Fruit fly (Drosophila melanogaster) whole organism, embryonic: ENCODE measurements around the gene CG34238.

ENCODE experiments used
- ATbp ChIP-seq: fragments of 200-800 bp; sonication (Bioruptor generic); optimal IDR thresholded peaks from 2 replicates; lab custom pipeline; 2017; ENCODE audit warnings: missing biosample characterization, mild to moderate bottlenecking, missing genetic modification characterization, missing genetic modification reagents
- C15 ChIP-seq: fragments of 200-800 bp; sonication (Bioruptor generic); IDR thresholded peaks from 3 replicates; pipeline ENCODE4 v1.3.6; 2022; ENCODE audit warnings: missing biosample characterization, missing genetic modification characterization
- CG10209 ChIP-seq: fragments of 200-800 bp; sonication (Bioruptor generic); optimal IDR thresholded peaks from 3 replicates; lab custom pipeline; 2017; ENCODE audit warnings: missing biosample characterization, mild to moderate bottlenecking, missing genetic modification characterization, missing genetic modification reagents
- CG11456 ChIP-seq: fragments of 200-800 bp; sonication (Bioruptor generic); IDR thresholded peaks from 3 replicates; pipeline ENCODE4 v1.3.6; 2022; ENCODE audit warnings: missing biosample characterization, missing genetic modification characterization
- CG11723 ChIP-seq: fragments of 200-800 bp; sonication (Bioruptor generic); optimal IDR thresholded peaks from 2 replicates; lab custom pipeline; 2017; ENCODE audit warnings: missing biosample characterization, mild to moderate bottlenecking, missing genetic modification characterization
- CG12219 ChIP-seq: fragments of 200-800 bp; sonication (Bioruptor generic); optimal IDR thresholded peaks from 3 replicates; lab custom pipeline; 2018; ENCODE audit warnings: missing biosample characterization, mild to moderate bottlenecking, missing genetic modification characterization
- CG1233 ChIP-seq: fragments of 200-800 bp; sonication (Bioruptor generic); optimal IDR thresholded peaks from 4 replicates; lab custom pipeline; 2018; ENCODE audit warnings: missing biosample characterization, mild to moderate bottlenecking, missing genetic modification characterization
- CG16815 ChIP-seq: fragments of 200-800 bp; sonication (Bioruptor generic); optimal IDR thresholded peaks from 3 replicates; lab custom pipeline; 2017; ENCODE audit warnings: missing biosample characterization, mild to moderate bottlenecking, missing genetic modification characterization
- CG16863 ChIP-seq: fragments of 200-800 bp; sonication (Bioruptor generic); optimal IDR thresholded peaks from 3 replicates; lab custom pipeline; 2016; ENCODE audit warnings: missing biosample characterization, missing genetic modification characterization
- CG17186 ChIP-seq: fragments of 200-800 bp; sonication (Bioruptor generic); optimal IDR thresholded peaks from 3 replicates; lab custom pipeline; 2017; ENCODE audit warnings: missing biosample characterization, missing genetic modification reagents, missing genetic modification characterization
- CG17568 ChIP-seq: fragments of 200-800 bp; sonication (Bioruptor generic); optimal IDR thresholded peaks from 2 replicates; lab custom pipeline; 2018; ENCODE audit warnings: missing biosample characterization, mild to moderate bottlenecking, missing genetic modification characterization, moderate library complexity
- CG17802 ChIP-seq: fragments of 200-800 bp; sonication (Bioruptor generic); optimal IDR thresholded peaks from 2 replicates; lab custom pipeline; 2018; ENCODE audit warnings: missing biosample characterization, mild to moderate bottlenecking, missing genetic modification characterization, moderate library complexity
- CG1792 ChIP-seq: fragments of 200-800 bp; sonication (Bioruptor generic); optimal IDR thresholded peaks from 2 replicates; lab custom pipeline; 2016; ENCODE audit warnings: missing biosample characterization, missing genetic modification characterization
- CG2129 ChIP-seq: fragments of 200-800 bp; sonication (Bioruptor generic); IDR thresholded peaks from 2 replicates; pipeline ENCODE4 v1.3.6; 2022; ENCODE audit warnings: missing biosample characterization, missing genetic modification characterization; ENCODE audit not compliant: partially characterized antibody
- CG31441 ChIP-seq: fragments of 200-800 bp; sonication (Bioruptor generic); IDR thresholded peaks from 2 replicates; pipeline ENCODE4 v1.3.6; 2022; ENCODE audit warnings: missing biosample characterization, missing genetic modification characterization
- CG3847 ChIP-seq: fragments of 200-800 bp; sonication (Bioruptor generic); IDR thresholded peaks from 2 replicates; pipeline ENCODE4 v1.3.6; 2022; ENCODE audit warnings: missing biosample characterization, missing genetic modification characterization
- CG4328 ChIP-seq: fragments of 200-800 bp; sonication (Bioruptor generic); optimal IDR thresholded peaks from 3 replicates; lab custom pipeline; 2017; ENCODE audit warnings: missing biosample characterization, missing genetic modification reagents, missing genetic modification characterization
- CG5953 ChIP-seq: fragments of 200-800 bp; sonication (Bioruptor generic); IDR thresholded peaks from 2 replicates; pipeline ENCODE4 v1.3.6; 2022; ENCODE audit warnings: missing biosample characterization, missing genetic modification characterization
- CG6254 ChIP-seq: fragments of 200-800 bp; sonication (Bioruptor generic); optimal IDR thresholded peaks from 3 replicates; lab custom pipeline; 2017; ENCODE audit warnings: mild to moderate bottlenecking, missing biosample characterization, missing genetic modification reagents, missing genetic modification characterization
- CG7271 ChIP-seq: fragments of 200-800 bp; sonication (Bioruptor generic); optimal IDR thresholded peaks from 2 replicates; lab custom pipeline; 2018; ENCODE audit warnings: missing biosample characterization, mild to moderate bottlenecking, missing genetic modification characterization, moderate library complexity
- CG7357 ChIP-seq: fragments of 200-800 bp; sonication (Bioruptor generic); IDR thresholded peaks from 3 replicates; pipeline ENCODE4 v1.3.6; 2022; ENCODE audit warnings: missing biosample characterization, missing genetic modification characterization
- CG7745 ChIP-seq: fragments of 200-800 bp; sonication (Bioruptor generic); optimal IDR thresholded peaks from 2 replicates; lab custom pipeline; 2018; ENCODE audit warnings: missing biosample characterization, mild to moderate bottlenecking, missing genetic modification characterization, moderate library complexity
- CG7786 ChIP-seq: fragments of 200-800 bp; sonication (Bioruptor generic); optimal IDR thresholded peaks from 2 replicates; lab custom pipeline; 2016; ENCODE audit warnings: missing biosample characterization, missing genetic modification characterization
- CG8290 ChIP-seq, 3 experiments: fragments of 200-800 bp; sonication (Bioruptor generic); optimal IDR thresholded peaks; 2 replicates each; lab custom pipeline; 2016 to 2019; ENCODE audit warnings: missing biosample characterization in 3 of 3, missing genetic modification characterization in 3 of 3, mild to moderate bottlenecking in 2 of 3, moderate library complexity in 1 of 3
- CG8478 ChIP-seq: fragments of >200 bp; optimal IDR thresholded peaks from 2 replicates; lab custom pipeline; 2018
- CG8924 ChIP-seq: fragments of 200-800 bp; optimal IDR thresholded peaks from 3 replicates; lab custom pipeline; 2019; ENCODE audit warnings: missing biosample characterization, mild to moderate bottlenecking, missing genetic modification characterization, moderate library complexity
- CG9437 ChIP-seq: fragments of 200-800 bp; sonication (Bioruptor generic); optimal IDR thresholded peaks from 2 replicates; lab custom pipeline; 2018; ENCODE audit warnings: missing biosample characterization, mild to moderate bottlenecking, missing genetic modification characterization
- D19B ChIP-seq: fragments of 200-800 bp; sonication (Bioruptor generic); optimal IDR thresholded peaks from 2 replicates; lab custom pipeline; 2017; ENCODE audit warnings: missing biosample characterization, mild to moderate bottlenecking, missing genetic modification characterization
- Dip3 ChIP-seq: fragments of 200-800 bp; sonication (Bioruptor generic); optimal IDR thresholded peaks from 3 replicates; lab custom pipeline; 2016; ENCODE audit warnings: missing biosample characterization, missing genetic modification characterization
- ERR ChIP-seq: fragments of 200-800 bp; sonication (Bioruptor generic); optimal IDR thresholded peaks from 2 replicates; lab custom pipeline; 2016; ENCODE audit warnings: missing biosample characterization, missing genetic modification characterization
- Eip74EF ChIP-seq, 2 experiments: fragments of 200-800 bp in 1 of 2; fragments of >200 bp in 1 of 2; sonication (Bioruptor generic) in 1 of 2; optimal IDR thresholded peaks; 2 replicates each; lab custom pipeline; 2017 to 2019; ENCODE audit warnings: missing biosample characterization in 2 of 2, missing genetic modification characterization in 2 of 2, mild to moderate bottlenecking in 1 of 2, moderate library complexity in 1 of 2
- Hr78 ChIP-seq, 2 experiments: fragments of 200-800 bp in 1 of 2; fragments of >200 bp in 1 of 2; sonication (Bioruptor generic) in 1 of 2; optimal IDR thresholded peaks; 2 replicates each; lab custom pipeline; 2017 to 2019; ENCODE audit warnings: missing biosample characterization in 2 of 2, missing genetic modification characterization in 2 of 2, mild to moderate bottlenecking in 1 of 2, moderate library complexity in 1 of 2
- amos ChIP-seq: fragments of 200-800 bp; sonication (Bioruptor generic); IDR thresholded peaks from 2 replicates; pipeline ENCODE4 v1.3.6; 2022; ENCODE audit warnings: missing biosample characterization, missing genetic modification characterization; ENCODE audit not compliant: partially characterized antibody
- cg ChIP-seq: fragments of 200-800 bp; sonication (Bioruptor generic); optimal IDR thresholded peaks from 3 replicates; lab custom pipeline; 2019; ENCODE audit warnings: missing biosample characterization, mild to moderate bottlenecking, missing genetic modification characterization, moderate library complexity
- da ChIP-seq: fragments of 200-800 bp; sonication (Bioruptor generic); optimal IDR thresholded peaks from 2 replicates; lab custom pipeline; 2016; ENCODE audit warnings: missing biosample characterization, missing genetic modification characterization
- en ChIP-seq: fragments of 200-800 bp; sonication (Bioruptor generic); optimal IDR thresholded peaks from 2 replicates; lab custom pipeline; 2016; ENCODE audit warnings: missing biosample characterization, missing genetic modification characterization
- ewg ChIP-seq: fragments of 200-800 bp; sonication (Bioruptor generic); optimal IDR thresholded peaks from 3 replicates; lab custom pipeline; 2017; ENCODE audit warnings: mild to moderate bottlenecking, missing biosample characterization, missing genetic modification reagents, missing genetic modification characterization
- gfzf ChIP-seq: fragments of 200-800 bp; sonication (Bioruptor generic); optimal IDR thresholded peaks from 2 replicates; lab custom pipeline; 2016; ENCODE audit warnings: missing biosample characterization, mild to moderate bottlenecking, missing genetic modification characterization, moderate library complexity
- h ChIP-seq: fragments of >200 bp; optimal IDR thresholded peaks from 2 replicates; lab custom pipeline; 2017
- ham ChIP-seq: fragments of 200-800 bp; sonication (Bioruptor generic); IDR thresholded peaks from 2 replicates; pipeline ENCODE4 v1.3.6; 2022; ENCODE audit warnings: missing biosample characterization, missing genetic modification characterization
- lola ChIP-seq, 3 experiments: fragments of >200 bp in 2 of 3; fragments of 200-800 bp in 1 of 3; sonication (Bioruptor generic) in 1 of 3; optimal IDR thresholded peaks; 2 replicates each; lab custom pipeline; 2017 to 2019; ENCODE audit warnings: missing biosample characterization in 3 of 3, missing genetic modification characterization in 3 of 3, mild to moderate bottlenecking in 1 of 3, moderate library complexity in 1 of 3
- odd ChIP-seq: fragments of 200-800 bp; sonication (Bioruptor generic); optimal IDR thresholded peaks from 2 replicates; lab custom pipeline; 2017; ENCODE audit warnings: missing biosample characterization, mild to moderate bottlenecking, missing genetic modification characterization
- pita ChIP-seq: fragments of 200-800 bp; sonication (Bioruptor generic); optimal IDR thresholded peaks from 2 replicates; lab custom pipeline; 2017; ENCODE audit warnings: missing biosample characterization, mild to moderate bottlenecking, missing genetic modification characterization
- prd ChIP-seq, 3 experiments: fragments of >200 bp in 2 of 3; fragments of 200-800 bp in 1 of 3; sonication (Bioruptor generic) in 1 of 3; optimal IDR thresholded peaks in 2 of 3; IDR thresholded peaks in 1 of 3; 2 replicates in 2 of 3; 3 replicates in 1 of 3; pipeline versions ENCODE4 v1.3.6 to Lab custom; 2017 to 2022; ENCODE audit warnings: missing biosample characterization in 1 of 3, missing genetic modification characterization in 1 of 3
- tna ChIP-seq: fragments of 200-800 bp; sonication (Bioruptor generic); IDR thresholded peaks from 2 replicates; pipeline ENCODE4 v1.3.6; 2022; ENCODE audit warnings: missing biosample characterization, missing genetic modification characterization; ENCODE audit not compliant: partially characterized antibody
- unpg ChIP-seq: fragments of 200-800 bp; sonication (Bioruptor generic); optimal IDR thresholded peaks from 3 replicates; lab custom pipeline; 2018; ENCODE audit warnings: missing biosample characterization, mild to moderate bottlenecking, missing genetic modification characterization, moderate library complexity
- zen2 ChIP-seq: fragments of 200-800 bp; sonication (Bioruptor generic); IDR thresholded peaks from 3 replicates; pipeline ENCODE4 v1.3.6; 2022; ENCODE audit warnings: missing biosample characterization, missing genetic modification characterization; ENCODE audit not compliant: partially characterized antibody
- zf30C ChIP-seq: fragments of 200-800 bp; sonication (Bioruptor generic); optimal IDR thresholded peaks from 3 replicates; lab custom pipeline; 2018; ENCODE audit warnings: missing biosample characterization, mild to moderate bottlenecking, missing genetic modification characterization

CG34238 gene

dm6 chr3L:10659993-10660743, 33.9 kb downstream of the CG34238 start (continued):
- no peak for TF ChIP-seq CG17186 (GFP tag; lab: Kevin White, UChicago)
- no peak for TF ChIP-seq CG4328 (GFP tag; lab: Kevin White, UChicago)
- TF ChIP-seq CG31441 (GFP tag; lab: Robert Waterston, UW), result 0 out of 2 replicates have a peak, but pooled peaks have one; percentile 22
- no peak for TF ChIP-seq CG16863 (GFP tag; lab: Kevin White, UChicago)
- TF ChIP-seq D19B (GFP tag; lab: Kevin White, UChicago), result no peak
- TF ChIP-seq CG7745 (tag; lab: Kevin White, UChicago), result no peak
- TF ChIP-seq ATbp (GFP tag; lab: Kevin White, UChicago), result no peak
- no peak for TF ChIP-seq CG8290 (GFP tag; optimal IDR thresholded peaks at IDR 0.05; lab: Kevin White, UChicago)
- TF ChIP-seq CG8290 (tag; optimal IDR thresholded peaks at IDR 0.05; lab: Kevin White, UChicago), result peak in 1 of 2 experiments; percentile 4
- TF ChIP-seq tna (GFP tag; lab: Robert Waterston, UW), result no peak
- no peak for TF ChIP-seq CG1233
- no peak for TF ChIP-seq h (lab: Kevin White, UChicago)
- TF ChIP-seq cg (GFP tag; lab: Kevin White, UChicago), result peak; percentile 62
- TF ChIP-seq zen2 (GFP tag; lab: Robert Waterston, UW), result no peak
- TF ChIP-seq CG8924, result no peak
- TF ChIP-seq CG1792 (GFP tag; lab: Kevin White, UChicago), result no peak
- no peak for TF ChIP-seq unpg (GFP tag; lab: Kevin White, UChicago)
- TF ChIP-seq da, result no peak
- TF ChIP-seq Hr78 (GFP tag; optimal IDR thresholded peaks at IDR 0.05; lab: Kevin White, UChicago), result no peak
- TF ChIP-seq CG7357 (GFP tag; lab: Robert Waterston, UW), result no peak
- TF ChIP-seq CG7786 (GFP tag; lab: Kevin White, UChicago), result no peak
- no peak for TF ChIP-seq ham (GFP tag; lab: Robert Waterston, UW)
- no peak for TF ChIP-seq CG11456 (GFP tag; lab: Robert Waterston, UW)
- TF ChIP-seq CG17568, result no peak
- peak in 1 of 3 experiments; percentile 42 for TF ChIP-seq lola (GFP tag; optimal IDR thresholded peaks at IDR 0.05; lab: Kevin White, UChicago)
- no peak for TF ChIP-seq CG2129 (GFP tag; lab: Robert Waterston, UW)
- TF ChIP-seq Dip3 (GFP tag; lab: Kevin White, UChicago), result no peak
- TF ChIP-seq CG17802, result no peak
- no peak for TF ChIP-seq ERR
- no peak for TF ChIP-seq amos (GFP tag; lab: Robert Waterston, UW)
- no peak for TF ChIP-seq CG12219 (GFP tag; lab: Kevin White, UChicago)
- no peak for TF ChIP-seq Eip74EF (GFP tag; optimal IDR thresholded peaks at IDR 0.05; lab: Kevin White, UChicago)
- TF ChIP-seq zf30C (GFP tag; lab: Kevin White, UChicago), result no peak
- no peak for TF ChIP-seq prd (optimal IDR thresholded peaks at IDR 0.05; lab: Kevin White, UChicago)
- 0 out of 3 replicates have a peak, but pooled peaks have one; percentile 21 for TF ChIP-seq prd (GFP tag; IDR thresholded peaks at IDR 0.05; lab: Robert Waterston, UW)
- no peak for TF ChIP-seq CG6254 (GFP tag; lab: Kevin White, UChicago)
- no peak for TF ChIP-seq CG5953 (GFP tag; lab: Robert Waterston, UW)
- no peak for TF ChIP-seq CG7271 (tag; lab: Kevin White, UChicago)
- no peak for TF ChIP-seq CG9437 (GFP tag; lab: Kevin White, UChicago)
- TF ChIP-seq CG8478, result no peak
- TF ChIP-seq C15, result no peak
- TF ChIP-seq odd (GFP tag; lab: Kevin White, UChicago), result no peak
- no peak for TF ChIP-seq CG16815
- no peak for TF ChIP-seq gfzf (GFP tag; lab: Kevin White, UChicago)
- no peak for TF ChIP-seq pita (GFP tag; lab: Kevin White, UChicago)
- no peak for TF ChIP-seq CG3847 (GFP tag; lab: Robert Waterston, UW)
- no peak for TF ChIP-seq ewg (GFP tag; lab: Kevin White, UChicago)
- no peak for TF ChIP-seq CG11723
- TF ChIP-seq CG10209 (GFP tag; lab: Kevin White, UChicago), result no peak
- no peak for TF ChIP-seq en
